Worm (Caenorhabditis elegans) whole organism, L2 larva: ENCODE data around the gene idpc-5.
A peak's percentile ranks its signal among the peaks of the same experiment; 100 is the strongest.

Experiments
- C34F6.9 ChIP-seq: fragments of 150-350 bp; optimal IDR thresholded peaks from 2 replicates; lab custom pipeline; 2014; ENCODE audit warnings: missing biosample characterization, missing genetic modification characterization
- F13H6.1 ChIP-seq: sonication (generic microtip); optimal IDR thresholded peaks from 2 replicates; lab custom pipeline; 2016; ENCODE audit warnings: missing genetic modification characterization, missing compliant biosample characterization
- Y55F3AM.14 ChIP-seq: fragments of 200-800 bp; sonication (Bioruptor generic); optimal IDR thresholded peaks from 2 replicates; lab custom pipeline; 2018; ENCODE audit warnings: mild to moderate bottlenecking, missing genetic modification characterization, missing compliant biosample characterization
- aly-2 ChIP-seq: fragments of 150-350 bp; optimal IDR thresholded peaks from 2 replicates; lab custom pipeline; 2014; ENCODE audit warnings: missing biosample characterization, missing genetic modification characterization
- crh-2 ChIP-seq: sonication (generic microtip); optimal IDR thresholded peaks from 2 replicates; lab custom pipeline; 2017; ENCODE audit warnings: missing biosample characterization, missing genetic modification characterization
- dmd-4 ChIP-seq: sonication (generic microtip); optimal IDR thresholded peaks from 2 replicates; lab custom pipeline; 2017; ENCODE audit warnings: missing biosample characterization, missing genetic modification characterization
- elt-1 ChIP-seq: fragments of 150-350 bp; optimal IDR thresholded peaks from 2 replicates; lab custom pipeline; 2014; ENCODE audit warnings: missing biosample characterization, missing genetic modification characterization
- elt-3 ChIP-seq: sonication (generic microtip); optimal IDR thresholded peaks from 2 replicates; lab custom pipeline; 2017; ENCODE audit warnings: missing biosample characterization, missing genetic modification characterization
- fos-1 ChIP-seq: fragments of 150-350 bp; optimal IDR thresholded peaks from 2 replicates; lab custom pipeline; 2014; ENCODE audit warnings: missing biosample characterization, missing genetic modification characterization
- gmeb-1 ChIP-seq: fragments of 150-350 bp; optimal IDR thresholded peaks from 2 replicates; lab custom pipeline; 2014; ENCODE audit warnings: missing biosample characterization, missing genetic modification characterization
- lin-11 ChIP-seq: fragments of 150-350 bp; sonication (generic microtip); optimal IDR thresholded peaks from 2 replicates; lab custom pipeline; 2014; ENCODE audit warnings: missing biosample characterization, missing genetic modification characterization, inconsistent platforms, mixed read lengths
- lin-13 ChIP-seq: fragments of 150-350 bp; optimal IDR thresholded peaks from 2 replicates; lab custom pipeline; 2014; ENCODE audit warnings: missing biosample characterization, missing genetic modification reagents, missing genetic modification characterization
- lin-39 ChIP-seq: fragments of 150-350 bp; optimal IDR thresholded peaks from 2 replicates; lab custom pipeline; 2014; ENCODE audit warnings: missing biosample characterization, missing genetic modification reagents, missing genetic modification characterization
- mab-5 ChIP-seq: fragments of 150-350 bp; optimal IDR thresholded peaks from 2 replicates; lab custom pipeline; 2014; ENCODE audit warnings: missing biosample characterization, missing genetic modification characterization
- nhr-12 ChIP-seq: fragments of 150-350 bp; optimal IDR thresholded peaks from 2 replicates; lab custom pipeline; 2014; ENCODE audit warnings: missing biosample characterization, missing genetic modification characterization
- nhr-129 ChIP-seq: fragments of 150-350 bp; optimal IDR thresholded peaks from 2 replicates; lab custom pipeline; 2014; ENCODE audit warnings: missing biosample characterization, missing genetic modification characterization
- nhr-77 ChIP-seq: fragments of 150-350 bp; optimal IDR thresholded peaks from 2 replicates; lab custom pipeline; 2014; ENCODE audit warnings: missing biosample characterization, missing genetic modification characterization
- sem-4 ChIP-seq: fragments of 150-350 bp; optimal IDR thresholded peaks from 2 replicates; lab custom pipeline; 2014; ENCODE audit warnings: missing biosample characterization, missing genetic modification reagents, missing genetic modification characterization
- sma-3 ChIP-seq: sonication (generic microtip); optimal IDR thresholded peaks from 2 replicates; lab custom pipeline; 2016; ENCODE audit warnings: missing genetic modification reagents, missing genetic modification characterization, missing compliant biosample characterization
- sma-9 ChIP-seq, 2 experiments: fragments of 150-350 bp in 1 of 2; sonication (generic microtip) in 1 of 2; optimal IDR thresholded peaks; 2 replicates each; lab custom pipeline; 2014 to 2016; ENCODE audit warnings: missing genetic modification characterization in 2 of 2, mild to moderate bottlenecking in 1 of 2, missing biosample characterization in 1 of 2, missing compliant biosample characterization in 1 of 2, missing genetic modification reagents in 1 of 2, moderate library complexity in 1 of 2
- ztf-11 ChIP-seq: sonication (generic microtip); optimal IDR thresholded peaks from 2 replicates; lab custom pipeline; 2017; ENCODE audit warnings: missing biosample characterization, missing genetic modification characterization
- ztf-4 ChIP-seq: fragments of 150-350 bp; optimal IDR thresholded peaks from 2 replicates; lab custom pipeline; 2014; ENCODE audit warnings: missing biosample characterization, missing genetic modification characterization

Gene idpc-5

DNA sequence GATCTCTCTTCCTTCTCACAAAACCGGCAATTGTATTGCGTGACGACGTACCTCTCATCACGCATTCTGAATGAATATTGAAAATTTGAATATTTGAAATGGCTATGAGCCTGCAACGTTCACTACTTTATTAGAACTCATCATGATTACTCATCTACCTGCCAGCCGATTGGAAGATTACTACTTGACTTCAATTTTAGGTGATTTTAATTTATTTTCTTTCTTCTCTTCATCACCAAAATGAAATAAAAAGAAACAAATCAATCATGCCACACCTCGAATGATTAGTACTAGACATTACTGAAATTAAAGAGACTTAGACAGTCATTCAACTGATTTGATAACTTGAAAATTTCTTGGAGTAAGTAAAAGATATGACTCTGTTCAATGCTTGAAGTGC, 38.5 kb downstream of the idpc-5 start:
- TF ChIP-seq mab-5 (tag; lab: Kevin White, UChicago) (no peak), crh-2 (peak; percentile 67)

DNA sequence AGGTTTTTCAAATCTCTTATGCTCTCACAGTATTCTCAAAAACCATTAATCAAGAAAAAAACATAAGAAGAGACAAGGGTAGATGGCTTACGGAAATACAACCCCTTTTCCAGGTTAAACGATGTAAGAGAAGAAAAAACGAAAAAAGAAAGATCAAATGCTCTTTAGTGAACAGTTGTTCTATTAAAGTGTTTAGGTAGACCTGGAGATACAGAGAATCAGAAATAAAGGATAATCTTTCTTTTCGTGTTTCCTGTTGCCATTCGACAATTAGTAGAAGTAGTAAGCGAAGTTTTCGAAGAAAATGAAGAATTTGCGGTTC, 39.5 kb downstream of the idpc-5 start, which contains the start of gene K09G1.1:
Gene K09G1.1, plus strand, starts transcription at position 223 of the 322 bp plus-strand sequence.
- TF ChIP-seq crh-2 (no peak), sma-9 (GFP tag; optimal IDR thresholded peaks at IDR 0.05; lab: Kevin White, UChicago) (no peak), sma-9 (tag; optimal IDR thresholded peaks at IDR 0.05; lab: Kevin White, UChicago) (no peak), lin-11 (tag; lab: Kevin White, UChicago) (no peak), elt-3 (tag; lab: Kevin White, UChicago) (no peak), ztf-11 (no peak), aly-2 (tag; lab: Kevin White, UChicago) (no peak), dmd-4 (tag; lab: Kevin White, UChicago) (no peak)

DNA sequence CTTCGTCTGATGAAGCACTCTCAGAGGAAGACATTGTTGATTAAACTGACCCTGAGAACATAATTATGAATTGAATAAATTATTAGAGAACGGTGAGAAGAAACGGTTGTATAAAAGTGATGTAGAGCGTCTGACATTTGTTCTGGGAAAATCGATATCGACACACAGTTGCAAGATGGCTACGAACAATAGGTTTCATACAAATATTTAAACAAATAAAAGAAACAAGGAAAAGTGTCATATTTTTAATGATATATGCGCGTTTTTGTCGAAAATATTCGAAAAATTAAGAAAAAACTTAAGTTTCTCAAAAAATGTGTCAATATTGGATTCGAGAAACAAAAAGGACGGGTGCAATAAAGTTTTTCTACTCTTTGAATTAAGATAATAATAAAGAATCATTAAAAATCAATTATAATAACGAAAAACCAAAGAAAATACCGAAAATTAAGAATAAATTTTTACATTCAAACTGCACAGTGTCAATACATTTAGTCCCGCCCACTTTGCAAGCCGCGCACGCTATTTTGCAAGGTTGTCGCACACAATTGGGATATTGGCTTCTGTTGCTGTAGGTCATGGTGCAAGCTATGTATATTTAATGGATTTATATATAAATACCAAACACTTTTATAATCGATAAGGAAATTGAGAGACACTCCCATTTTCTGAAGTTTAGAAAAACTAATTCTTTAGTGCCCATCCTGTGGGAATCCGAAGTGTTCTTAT, 40.0 kb downstream of the idpc-5 start, which contains the start of gene rtfo-1:
Gene rtfo-1, minus strand, starts transcription at position 51 of the 729 bp plus-strand sequence.
- TF ChIP-seq sem-4 (tag; lab: Kevin White, UChicago) (no peak), mab-5 (tag; lab: Kevin White, UChicago) (peak; percentile 16), nhr-129 (tag; lab: Kevin White, UChicago) (peak; percentile 50), F13H6.1 (peak; percentile 53), sma-9 (GFP tag; optimal IDR thresholded peaks at IDR 0.05; lab: Kevin White, UChicago) (peak; percentile 30), sma-9 (tag; optimal IDR thresholded peaks at IDR 0.05; lab: Kevin White, UChicago) (no peak), elt-1 (tag; lab: Kevin White, UChicago) (no peak), sma-3 (GFP tag; lab: Kevin White, UChicago) (peak; percentile 41), fos-1 (tag; lab: Kevin White, UChicago) (peak; percentile 9), lin-11 (tag; lab: Kevin White, UChicago) (peak; percentile 64), lin-13 (GFP tag; lab: Kevin White, UChicago) (peak; percentile 40), C34F6.9 (peak; percentile 45), nhr-77 (no peak), lin-39 (tag; lab: Kevin White, UChicago) (no peak), gmeb-1 (tag; lab: Kevin White, UChicago) (peak; percentile 60), ztf-4 (tag; lab: Kevin White, UChicago) (peak; percentile 7)
- TF ChIP-seq, all 48 proteins: peak for 11

DNA sequence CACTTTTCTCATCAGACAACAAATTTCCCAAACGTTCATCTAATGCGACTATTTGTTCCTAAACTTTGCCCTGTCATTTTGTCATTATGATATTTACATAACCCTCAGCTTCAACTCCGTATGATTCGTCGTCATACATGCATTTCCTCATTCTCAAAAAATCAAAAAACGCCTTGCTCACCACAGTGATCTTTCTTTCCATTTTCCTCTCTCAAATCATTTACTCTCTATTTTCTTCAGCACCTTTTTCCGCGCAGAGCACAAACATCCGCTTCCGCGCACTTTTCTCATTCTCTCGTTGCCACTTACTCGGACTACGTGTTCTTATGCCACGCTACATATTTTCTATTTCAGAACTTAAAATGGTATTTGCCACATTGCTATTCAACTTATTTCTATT, 45.7 kb downstream of the idpc-5 start, which contains the start of gene F25B3.2:
Gene F25B3.2, plus strand, starts transcription at position 301 of the 400 bp plus-strand sequence.
- TF ChIP-seq elt-1 (tag; lab: Kevin White, UChicago) (no peak), Y55F3AM.14 (no peak), nhr-129 (tag; lab: Kevin White, UChicago) (no peak), nhr-12 (no peak), nhr-77 (no peak)
- TF ChIP-seq, all 48 proteins: peak for 0
